Worm (Caenorhabditis elegans): Measurements from ENCODE around the gene F52G3.8.
A peak's percentile ranks its signal among the peaks of the same experiment; 100 is the strongest.

The F52G3.8 gene

ce11 chrX:16962640-16963039, 9.9 kb upstream of the F52G3.8 start:
- TF ChIP-seq B0310.2 (tag; optimal IDR thresholded peaks at IDR 0.05) (no peak), ceh-13 (GFP tag; optimal IDR thresholded peaks at IDR 0.05) (no peak), hnd-1 (tag; optimal IDR thresholded peaks at IDR 0.05) (no peak), hmbx-1 (tag; optimal IDR thresholded peaks at IDR 0.05) (no peak), tbx-37 (GFP tag; conservative IDR thresholded peaks at IDR 0.05) (no peak), ceh-36 (tag; optimal IDR thresholded peaks at IDR 0.05) (no peak), scrt-1 (GFP tag; IDR thresholded peaks at IDR 0.05) (no peak), pes-1 (GFP tag; IDR thresholded peaks at IDR 0.05) (no peak), flt-1 (GFP tag; IDR thresholded peaks at IDR 0.05) (no peak), hmg-4 (GFP tag; optimal IDR thresholded peaks at IDR 0.05) (no peak), F13C5.2 (tag; optimal IDR thresholded peaks at IDR 0.05) (no peak), aly-1 (tag; optimal IDR thresholded peaks at IDR 0.05) (no peak), ets-7 (tag; optimal IDR thresholded peaks at IDR 0.05) (no peak), ama-1 (optimal IDR thresholded peaks at IDR 0.05) (no peak), sea-1 (GFP tag; conservative IDR thresholded peaks at IDR 0.05) (no peak), tbx-11 (GFP tag; IDR thresholded peaks at IDR 0.05) (no peak), tra-4 (tag; optimal IDR thresholded peaks at IDR 0.05) (no peak)

ce11 chrX:16961387-16961786, 8.6 kb upstream of the F52G3.8 start:
- TF ChIP-seq pes-1 (GFP tag; IDR thresholded peaks at IDR 0.05) (peak; percentile 12; the same call in 1 of the 2 replicates), ets-7 (tag; optimal IDR thresholded peaks at IDR 0.05) (peak; percentile 32), hnd-1 (tag; optimal IDR thresholded peaks at IDR 0.05) (no peak), flt-1 (GFP tag; IDR thresholded peaks at IDR 0.05) (peak; percentile 28; the same call in 1 of the 2 replicates), hmg-4 (GFP tag; optimal IDR thresholded peaks at IDR 0.05) (peak; percentile 89), tra-4 (tag; optimal IDR thresholded peaks at IDR 0.05) (no peak), sea-1 (GFP tag; conservative IDR thresholded peaks at IDR 0.05) (0 out of 2 replicates have a peak, but pooled peaks have one; percentile 38), F13C5.2 (tag; optimal IDR thresholded peaks at IDR 0.05) (peak; percentile 80), hmbx-1 (tag; optimal IDR thresholded peaks at IDR 0.05) (no peak), B0310.2 (tag; optimal IDR thresholded peaks at IDR 0.05) (peak; percentile 38), aly-1 (tag; optimal IDR thresholded peaks at IDR 0.05) (peak; percentile 54), scrt-1 (GFP tag; IDR thresholded peaks at IDR 0.05) (0 out of 2 replicates have a peak, but pooled peaks have one; percentile 53)

- no peak for TF ChIP-seq pes-1 (GFP tag; IDR thresholded peaks at IDR 0.05)
- no peak for TF ChIP-seq tbx-11 (GFP tag; IDR thresholded peaks at IDR 0.05)
- no peak for TF ChIP-seq tbx-37 (GFP tag; conservative IDR thresholded peaks at IDR 0.05)
- TF ChIP-seq hmbx-1 (tag; optimal IDR thresholded peaks at IDR 0.05): no peak
- TF ChIP-seq hmg-4 (GFP tag; optimal IDR thresholded peaks at IDR 0.05): no peak
- TF ChIP-seq tra-4 (tag; optimal IDR thresholded peaks at IDR 0.05): no peak
- TF ChIP-seq scrt-1 (GFP tag; IDR thresholded peaks at IDR 0.05): no peak
- TF ChIP-seq ceh-36 (tag; optimal IDR thresholded peaks at IDR 0.05): no peak
- no peak for TF ChIP-seq F13C5.2 (tag; optimal IDR thresholded peaks at IDR 0.05)
- no peak for TF ChIP-seq sea-1 (GFP tag; conservative IDR thresholded peaks at IDR 0.05)
- no peak for TF ChIP-seq ceh-13 (GFP tag; optimal IDR thresholded peaks at IDR 0.05)
- no peak for TF ChIP-seq ets-7 (tag; optimal IDR thresholded peaks at IDR 0.05)
- TF ChIP-seq hnd-1 (tag; optimal IDR thresholded peaks at IDR 0.05): no peak
Observed at ce11 chrX:16960346-16960745, 7.6 kb upstream of the F52G3.8 start.

ce11 chrX:16958015-16958414, 5.3 kb upstream of the F52G3.8 start:
- TF ChIP-seq ceh-13 (GFP tag; optimal IDR thresholded peaks at IDR 0.05) (no peak), hmg-4 (GFP tag; optimal IDR thresholded peaks at IDR 0.05) (no peak)

ce11 chrX:16943934-16944914, 8.5 kb downstream of the F52G3.8 start:
- TF ChIP-seq sea-1 (GFP tag; conservative IDR thresholded peaks at IDR 0.05): 0 out of 2 replicates have a peak, but pooled peaks have one; percentile 23
- no peak for TF ChIP-seq ets-7 (tag; optimal IDR thresholded peaks at IDR 0.05)
- TF ChIP-seq F13C5.2 (tag; optimal IDR thresholded peaks at IDR 0.05): no peak
- no peak for TF ChIP-seq hmg-4 (GFP tag; optimal IDR thresholded peaks at IDR 0.05)
- no peak for TF ChIP-seq tra-4 (tag; optimal IDR thresholded peaks at IDR 0.05)
- no peak for TF ChIP-seq ama-1 (optimal IDR thresholded peaks at IDR 0.05)
- TF ChIP-seq aly-1 (tag; optimal IDR thresholded peaks at IDR 0.05): no peak
- TF ChIP-seq pes-1 (GFP tag; IDR thresholded peaks at IDR 0.05): peak; percentile 74
- peak; percentile 17 for TF ChIP-seq hnd-1 (tag; optimal IDR thresholded peaks at IDR 0.05)
- TF ChIP-seq tbx-11 (GFP tag; IDR thresholded peaks at IDR 0.05): no peak
- no peak for TF ChIP-seq ceh-36 (tag; optimal IDR thresholded peaks at IDR 0.05)
- TF ChIP-seq ceh-13 (GFP tag; optimal IDR thresholded peaks at IDR 0.05): no peak
- no peak for TF ChIP-seq flt-1 (GFP tag; IDR thresholded peaks at IDR 0.05)
- TF ChIP-seq tbx-37 (GFP tag; conservative IDR thresholded peaks at IDR 0.05): no peak
- TF ChIP-seq B0310.2 (tag; optimal IDR thresholded peaks at IDR 0.05): peak; percentile 17
- TF ChIP-seq hmbx-1 (tag; optimal IDR thresholded peaks at IDR 0.05): peak; percentile 43
- TF ChIP-seq scrt-1 (GFP tag; IDR thresholded peaks at IDR 0.05): no peak

- peak; percentile 4; the same call in 1 of the 2 replicates for TF ChIP-seq pes-1 (GFP tag; IDR thresholded peaks at IDR 0.05)
- TF ChIP-seq scrt-1 (GFP tag; IDR thresholded peaks at IDR 0.05): no peak
Observed at ce11 chrX:16942316-16942715, 10.4 kb downstream of the F52G3.8 start.

- TF ChIP-seq pes-1 (GFP tag; IDR thresholded peaks at IDR 0.05): peak; percentile 55; the same call in 1 of the 2 replicates
- TF ChIP-seq tbx-37 (GFP tag; conservative IDR thresholded peaks at IDR 0.05): 0 out of 2 replicates have a peak, but pooled peaks have one; percentile 7
- TF ChIP-seq flt-1 (GFP tag; IDR thresholded peaks at IDR 0.05): peak; percentile 21; the same call in 1 of the 2 replicates
Observed at ce11 chrX:16937925-16938324, 14.8 kb downstream of the F52G3.8 start.
